Fruit fly (Drosophila melanogaster) S2 (cell line): ENCODE measurements around the gene Sema5c.

ENCODE experiments used
- CG8478 ChIP-seq: fragments of >200 bp; optimal IDR thresholded peaks from 2 replicates; lab custom pipeline; 2018
- CTCF ChIP-seq, 2 experiments: fragments of >200 bp; optimal IDR thresholded peaks; 2 replicates each; lab custom pipeline; 2018

DNA sequence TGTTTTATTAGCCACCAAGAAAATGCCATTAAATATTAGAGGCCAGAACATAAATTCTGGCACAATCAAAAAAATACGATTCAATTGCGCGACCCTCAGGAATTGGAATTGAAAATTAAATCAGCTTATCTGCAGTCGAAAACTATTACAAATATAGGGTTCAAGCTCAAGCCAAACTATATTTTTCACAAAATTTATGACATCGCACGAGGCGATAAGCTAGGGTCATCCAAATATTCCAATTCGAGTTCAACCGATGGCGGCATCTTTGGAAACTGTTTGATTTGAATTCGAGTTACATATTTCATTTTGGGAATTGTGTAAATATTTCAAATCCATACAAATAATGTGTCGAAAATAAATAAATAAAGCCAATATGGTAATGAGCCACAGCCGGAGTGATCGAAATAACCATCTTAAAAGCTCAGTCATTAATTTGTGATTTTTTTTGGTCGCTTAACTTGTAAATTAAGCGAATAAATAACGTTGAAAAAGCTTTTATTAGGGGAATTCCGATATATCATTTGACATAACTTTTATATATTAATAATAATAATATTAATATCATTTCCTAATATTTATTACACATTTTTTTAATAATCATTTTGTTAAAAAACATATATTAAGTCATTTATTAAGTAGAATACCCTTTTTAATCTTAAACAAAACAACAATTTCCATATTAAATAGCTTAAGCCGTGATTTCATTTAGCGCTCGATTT, 3.5 kb upstream of the Sema5c start:
- TF ChIP-seq CTCF (optimal IDR thresholded peaks at IDR 0.05; lab: Kevin White, UChicago) = no peak
- no peak for TF ChIP-seq CG8478
